Worm (Caenorhabditis elegans): Measurements from ENCODE around the gene ubc-19.

Gene ubc-19

ce11 chrV:18658914-18659313 is 30.6 kb downstream of the ubc-19 start:
- TF ChIP-seq lin-13 (tag; optimal IDR thresholded peaks at IDR 0.05) (no peak), ztf-11 (tag; optimal IDR thresholded peaks at IDR 0.05) (no peak)

ce11 chrV:18657391-18657790 is 32.2 kb downstream of the ubc-19 start:
- no peak for TF ChIP-seq elt-3 (tag; optimal IDR thresholded peaks at IDR 0.05)
- TF ChIP-seq mls-2 (tag; optimal IDR thresholded peaks at IDR 0.05), result no peak
- TF ChIP-seq elt-1 (tag; optimal IDR thresholded peaks at IDR 0.05; ENCODE audit: borderline replicate concordance, insufficient read depth), result no peak
- TF ChIP-seq hlh-1 (tag; optimal IDR thresholded peaks at IDR 0.05), result no peak
- TF ChIP-seq ces-1 (GFP tag; optimal IDR thresholded peaks at IDR 0.05), result no peak
- no peak for TF ChIP-seq mep-1 (tag; optimal IDR thresholded peaks at IDR 0.05)
- no peak for TF ChIP-seq ceh-39 (tag; optimal IDR thresholded peaks at IDR 0.05)
- no peak for TF ChIP-seq unc-62 (GFP tag; optimal IDR thresholded peaks at IDR 0.05)
- no peak for TF ChIP-seq pha-4 (tag; optimal IDR thresholded peaks at IDR 0.05)
- no peak for TF ChIP-seq flh-1 (GFP tag; optimal IDR thresholded peaks at IDR 0.05)
- no peak for TF ChIP-seq mab-5 (tag; optimal IDR thresholded peaks at IDR 0.05)
- no peak for TF ChIP-seq nhr-2 (tag; optimal IDR thresholded peaks at IDR 0.05)
- TF ChIP-seq ztf-11 (tag; optimal IDR thresholded peaks at IDR 0.05), result no peak
- TF ChIP-seq sptf-1 (tag; optimal IDR thresholded peaks at IDR 0.05), result no peak
- no peak for TF ChIP-seq M03D4.4 (tag; optimal IDR thresholded peaks at IDR 0.05)
- TF ChIP-seq snpc-4 (tag; optimal IDR thresholded peaks at IDR 0.05), result no peak

- TF ChIP-seq mep-1 (tag; optimal IDR thresholded peaks at IDR 0.05) (no peak), ceh-43 (GFP tag; optimal IDR thresholded peaks at IDR 0.05) (no peak), M03D4.4 (tag; optimal IDR thresholded peaks at IDR 0.05) (no peak), mls-2 (tag; optimal IDR thresholded peaks at IDR 0.05) (no peak), lin-13 (tag; optimal IDR thresholded peaks at IDR 0.05) (no peak), hlh-1 (tag; optimal IDR thresholded peaks at IDR 0.05) (no peak), snpc-4 (tag; optimal IDR thresholded peaks at IDR 0.05) (no peak), sptf-1 (tag; optimal IDR thresholded peaks at IDR 0.05) (no peak), ces-1 (GFP tag; optimal IDR thresholded peaks at IDR 0.05) (no peak)
These were observed 33.2 kb downstream of the ubc-19 start for ce11 chrV:18656363-18656762.

- no peak for TF ChIP-seq ztf-11 (tag; optimal IDR thresholded peaks at IDR 0.05)
- no peak for TF ChIP-seq ceh-43 (GFP tag; optimal IDR thresholded peaks at IDR 0.05)
- no peak for TF ChIP-seq nhr-2 (tag; optimal IDR thresholded peaks at IDR 0.05)
- TF ChIP-seq unc-62 (GFP tag; optimal IDR thresholded peaks at IDR 0.05), result no peak
- TF ChIP-seq cnd-1 (tag; optimal IDR thresholded peaks at IDR 0.05), result no peak
- no peak for TF ChIP-seq mls-2 (tag; optimal IDR thresholded peaks at IDR 0.05)
- no peak for TF ChIP-seq mep-1 (tag; optimal IDR thresholded peaks at IDR 0.05)
- no peak for TF ChIP-seq tbx-8 (GFP tag; optimal IDR thresholded peaks at IDR 0.05)
- TF ChIP-seq zip-8 (tag; optimal IDR thresholded peaks at IDR 0.05), result no peak
- no peak for TF ChIP-seq flh-1 (GFP tag; optimal IDR thresholded peaks at IDR 0.05)
- no peak for TF ChIP-seq nhr-28 (tag; optimal IDR thresholded peaks at IDR 0.05)
- TF ChIP-seq nhr-76 (tag; optimal IDR thresholded peaks at IDR 0.05), result no peak
- TF ChIP-seq nhr-237 (tag; optimal IDR thresholded peaks at IDR 0.05), result no peak
- no peak for TF ChIP-seq bed-3 (GFP tag; optimal IDR thresholded peaks at IDR 0.05)
- no peak for TF ChIP-seq mab-5 (tag; optimal IDR thresholded peaks at IDR 0.05)
- no peak for TF ChIP-seq lsy-2 (tag; optimal IDR thresholded peaks at IDR 0.05)
- no peak for TF ChIP-seq ceh-83 (GFP tag; optimal IDR thresholded peaks at IDR 0.05)
- no peak for TF ChIP-seq M03D4.4 (tag; optimal IDR thresholded peaks at IDR 0.05)
- TF ChIP-seq drap-1 (GFP tag; optimal IDR thresholded peaks at IDR 0.05), result no peak
These were observed 39.5 kb downstream of the ubc-19 start, which contains the start of gene egas-2 for ce11 chrV:18650043-18650442. TSS of gene egas-2 (plus strand) at chrV:18650343.

ce11 chrV:18644258-18644657 is 45.3 kb downstream of the ubc-19 start:
- TF ChIP-seq lsy-2 (tag; optimal IDR thresholded peaks at IDR 0.05) (no peak), lin-32 (GFP tag; optimal IDR thresholded peaks at IDR 0.05) (no peak), pha-4 (tag; optimal IDR thresholded peaks at IDR 0.05) (no peak), blmp-1 (tag; optimal IDR thresholded peaks at IDR 0.05) (no peak), elt-1 (tag; optimal IDR thresholded peaks at IDR 0.05; ENCODE audit: borderline replicate concordance, insufficient read depth) (no peak), ztf-11 (tag; optimal IDR thresholded peaks at IDR 0.05) (no peak), lin-13 (tag; optimal IDR thresholded peaks at IDR 0.05) (no peak), flh-1 (GFP tag; optimal IDR thresholded peaks at IDR 0.05) (no peak), sptf-1 (tag; optimal IDR thresholded peaks at IDR 0.05) (no peak), unc-39 (tag; optimal IDR thresholded peaks at IDR 0.05) (no peak), nhr-76 (tag; optimal IDR thresholded peaks at IDR 0.05) (no peak), ceh-83 (GFP tag; optimal IDR thresholded peaks at IDR 0.05) (no peak), ham-2 (GFP tag; optimal IDR thresholded peaks at IDR 0.05) (no peak), mab-5 (tag; optimal IDR thresholded peaks at IDR 0.05) (no peak), nhr-12 (tag; optimal IDR thresholded peaks at IDR 0.05) (no peak), M03D4.4 (tag; optimal IDR thresholded peaks at IDR 0.05) (no peak), drap-1 (GFP tag; optimal IDR thresholded peaks at IDR 0.05) (no peak), unc-120 (tag; optimal IDR thresholded peaks at IDR 0.05; ENCODE audit: poor library complexity, severe bottlenecking) (no peak)
